Worm (Caenorhabditis elegans): ENCODE results near the gene affl-1.

DNA sequence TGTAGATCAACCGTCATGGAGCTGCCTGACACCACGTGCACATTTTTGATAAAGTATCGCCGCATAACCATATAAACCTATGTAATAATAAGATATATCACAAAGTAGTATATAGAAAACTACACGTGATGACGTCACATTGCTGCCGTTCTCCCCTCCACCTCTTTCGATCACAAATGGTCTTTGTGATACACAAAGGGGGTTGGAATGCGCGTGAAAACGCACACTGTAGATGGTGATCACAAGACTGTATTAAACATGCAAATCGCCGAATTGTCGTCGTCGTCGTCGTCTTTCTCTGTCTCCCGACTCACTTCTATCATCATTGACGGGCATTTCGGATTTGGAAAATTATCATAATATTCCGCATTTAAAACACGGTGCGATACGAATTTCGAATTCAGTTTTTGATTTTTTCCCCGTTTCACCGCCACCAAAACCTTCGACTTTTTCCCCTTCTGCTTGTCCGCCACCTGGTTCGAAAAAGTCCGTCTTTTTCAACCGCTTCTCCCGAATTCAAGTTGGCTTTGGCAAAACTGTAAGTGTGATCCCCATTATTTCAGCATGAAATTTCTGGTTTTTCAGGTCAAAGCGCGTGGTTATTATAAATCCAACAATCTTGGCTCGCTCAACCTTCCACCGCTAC lies 37.7 kb upstream of the affl-1 start, which contains the start of the genes Y55B1BL.1 and Y55B1BL.2:
- no peak for TF ChIP-seq cog-1 (tag; optimal IDR thresholded peaks at IDR 0.05)
- TF ChIP-seq med-1 (GFP tag; optimal IDR thresholded peaks at IDR 0.05; ENCODE audit: insufficient read depth): no peak
